Fruit fly (Drosophila melanogaster): Measurements from ENCODE around the gene CG17124.

Gene CG17124

DNA sequence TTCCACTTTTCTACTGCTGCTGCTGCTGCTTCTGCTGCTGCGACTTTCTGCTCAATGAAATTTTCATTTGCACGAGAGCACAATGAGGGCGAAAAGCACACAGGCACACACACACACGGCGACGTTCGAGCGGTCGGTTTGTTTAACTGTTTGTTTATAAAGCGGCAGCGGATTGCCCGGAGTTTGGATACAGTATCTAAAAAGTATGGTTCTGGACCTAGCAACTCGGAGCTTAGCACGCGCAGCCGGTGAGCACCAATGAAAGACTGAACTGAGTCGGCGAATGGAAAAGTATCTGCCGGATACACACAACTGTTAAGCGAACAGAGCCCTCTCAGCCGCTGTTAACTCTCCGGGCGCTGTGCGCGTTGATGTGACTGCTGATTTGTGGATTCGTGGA lies at the start of gene CG17124:
Gene CG17124, minus strand, starts transcription at position 277 of the 400 bp plus-strand sequence.
- no peak for TF ChIP-seq noc (tag; optimal IDR thresholded peaks at IDR 0.05)

dm6 chr2L:10801951-10802780 lies 46.0 kb upstream of the CG17124 start:
- TF ChIP-seq noc (tag; optimal IDR thresholded peaks at IDR 0.05): no peak

DNA sequence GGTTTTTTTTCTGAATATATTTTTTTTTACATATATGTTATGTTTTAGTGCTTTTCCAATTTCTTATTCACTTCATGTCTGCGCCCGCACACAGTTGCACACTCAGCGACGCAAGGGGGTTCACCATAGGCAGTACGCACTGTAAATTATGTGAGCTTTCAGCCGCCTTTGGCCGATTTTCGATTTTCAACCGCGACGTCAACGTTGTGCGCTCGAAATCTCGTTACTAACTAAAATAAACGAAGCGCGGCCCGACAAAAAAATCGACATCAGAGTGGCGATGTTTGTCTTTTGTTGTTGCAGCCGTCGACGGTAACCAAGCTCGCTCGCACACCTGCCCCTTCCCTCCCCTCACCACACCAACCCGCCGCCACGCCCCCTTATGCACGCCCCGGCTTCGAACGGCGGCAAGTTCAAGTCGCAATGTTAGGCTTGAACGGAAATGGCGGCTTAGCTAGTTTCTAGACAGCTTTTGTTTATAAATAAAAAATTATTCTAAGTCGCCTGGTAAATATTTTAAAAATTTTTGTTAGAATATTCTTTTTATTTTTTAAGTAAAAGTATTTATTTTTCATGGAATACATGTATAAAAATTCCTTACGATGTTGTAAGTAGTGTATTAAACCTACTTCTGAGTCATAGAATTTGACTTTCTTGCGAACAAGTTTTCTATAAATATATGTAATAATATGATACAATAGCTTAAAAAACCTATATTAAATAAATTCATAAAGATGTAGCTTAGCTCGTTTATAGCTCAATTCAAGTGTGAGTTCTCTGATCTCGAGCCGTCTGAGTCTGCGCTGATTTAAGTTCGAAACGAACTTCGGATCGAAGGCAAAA lies 45.0 kb upstream of the CG17124 start, which contains the start of gene CG31869:
Gene CG31869, minus strand, starts transcription at position 233 of the 843 bp plus-strand sequence.
- no peak for TF ChIP-seq noc (tag; optimal IDR thresholded peaks at IDR 0.05)

DNA sequence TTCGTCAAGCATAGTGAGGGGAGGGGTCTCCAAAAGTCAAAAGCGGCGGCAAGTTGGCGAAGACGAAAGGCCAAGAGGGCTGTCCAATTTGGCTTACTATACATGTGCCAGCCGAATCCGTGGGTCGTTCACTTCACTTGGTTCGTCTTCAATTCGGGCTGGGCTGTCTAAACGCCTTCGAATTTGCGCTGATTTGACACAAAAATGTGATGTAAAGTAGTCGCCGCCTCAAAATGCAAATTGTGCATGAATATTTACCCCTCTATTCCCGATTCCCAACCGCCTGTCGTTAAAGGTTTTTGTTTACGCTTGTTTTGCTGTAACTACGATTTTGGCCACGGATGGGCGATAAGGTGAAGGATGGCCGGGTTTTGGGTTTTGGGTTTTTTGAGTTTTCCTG lies 39.6 kb upstream of the CG17124 start:
- TF ChIP-seq noc (tag; optimal IDR thresholded peaks at IDR 0.05): no peak

DNA sequence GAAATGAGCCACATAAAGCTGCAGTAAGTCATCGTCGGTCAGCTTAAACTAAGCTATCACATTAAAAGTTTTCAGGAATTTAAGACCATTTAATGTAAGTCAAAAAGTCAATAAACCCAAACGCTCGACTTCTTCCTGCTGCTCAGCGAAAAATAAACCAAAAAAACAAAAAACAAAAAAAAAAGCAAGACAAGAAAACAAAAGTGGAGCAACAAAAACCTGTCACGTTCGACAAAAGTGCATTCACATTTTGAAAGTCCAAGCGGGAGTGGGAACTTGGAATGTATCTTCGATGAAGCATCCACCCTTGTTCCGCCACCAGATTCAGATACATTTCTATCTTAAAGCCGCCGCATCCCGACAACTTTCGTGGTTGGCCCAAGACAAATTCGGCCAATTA lies 37.9 kb upstream of the CG17124 start:
- no peak for TF ChIP-seq noc (tag; optimal IDR thresholded peaks at IDR 0.05)

DNA sequence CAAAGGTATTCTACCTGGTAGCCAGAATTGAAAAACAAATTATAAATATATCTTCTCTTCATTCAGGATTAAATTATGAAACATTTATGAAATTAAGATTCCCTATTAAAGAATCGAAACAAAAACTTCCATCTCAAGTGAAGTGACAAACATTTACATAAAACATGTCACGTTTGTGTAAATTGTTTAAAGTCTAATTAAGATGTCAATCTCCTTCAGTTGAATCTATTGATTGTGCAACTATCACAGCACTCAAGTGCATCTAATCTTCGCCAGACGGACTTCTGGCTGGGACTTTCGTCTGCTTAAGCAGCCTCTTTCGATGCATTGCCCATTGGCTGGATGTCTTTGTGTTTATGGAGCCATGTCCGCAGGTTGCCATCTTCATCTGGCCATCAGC lies 35.9 kb upstream of the CG17124 start:
- no peak for TF ChIP-seq noc (tag; optimal IDR thresholded peaks at IDR 0.05)

dm6 chr2L:10791343-10791742 lies 35.2 kb upstream of the CG17124 start:
- no peak for TF ChIP-seq noc (tag; optimal IDR thresholded peaks at IDR 0.05)

DNA sequence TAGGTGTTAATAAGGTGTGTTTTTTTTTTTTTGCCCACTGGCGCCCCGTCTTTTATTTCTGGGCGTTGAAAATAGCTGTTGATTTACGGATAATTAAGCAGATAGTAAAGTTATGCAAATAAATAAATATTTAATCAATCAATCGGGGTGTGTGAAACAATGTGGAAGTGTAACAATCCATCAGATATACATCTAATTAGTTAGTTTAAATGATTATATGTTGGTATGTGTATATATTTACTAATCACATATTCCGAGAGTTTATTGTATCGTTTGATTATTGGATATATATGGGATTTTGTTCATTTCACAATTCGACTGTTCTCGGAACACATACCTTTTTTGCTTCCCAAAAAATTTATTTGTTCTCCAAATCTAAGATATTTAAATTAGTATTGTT lies 33.8 kb upstream of the CG17124 start, which contains the start of gene CG31870:
Gene CG31870, plus strand, starts transcription at position 301 of the 400 bp plus-strand sequence.
- no peak for TF ChIP-seq noc (tag; optimal IDR thresholded peaks at IDR 0.05)

DNA sequence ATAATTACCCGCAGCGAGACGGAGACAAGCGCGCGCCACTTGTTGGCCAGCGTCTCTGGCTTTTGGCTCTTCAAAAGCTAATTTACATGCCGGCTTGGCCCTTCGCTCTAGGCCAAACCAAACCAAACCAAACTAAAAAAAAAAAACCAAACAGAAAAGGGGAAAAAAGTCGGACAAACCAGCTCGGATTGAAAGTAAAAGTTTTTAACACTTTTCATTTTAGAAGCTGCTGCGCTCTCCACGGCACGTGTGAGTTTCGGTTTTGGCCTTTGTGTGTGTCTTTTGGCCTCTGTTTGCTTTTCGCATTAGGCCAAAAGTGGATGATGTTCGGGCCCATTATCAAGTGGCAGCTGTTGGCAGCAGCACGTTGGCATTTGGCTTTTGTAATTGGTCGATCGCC lies 25.1 kb upstream of the CG17124 start:
- TF ChIP-seq noc (tag; optimal IDR thresholded peaks at IDR 0.05): no peak

- no peak for TF ChIP-seq noc (tag; optimal IDR thresholded peaks at IDR 0.05)
Measured at dm6 chr2L:10774041-10774440, 17.9 kb upstream of the CG17124 start.

DNA sequence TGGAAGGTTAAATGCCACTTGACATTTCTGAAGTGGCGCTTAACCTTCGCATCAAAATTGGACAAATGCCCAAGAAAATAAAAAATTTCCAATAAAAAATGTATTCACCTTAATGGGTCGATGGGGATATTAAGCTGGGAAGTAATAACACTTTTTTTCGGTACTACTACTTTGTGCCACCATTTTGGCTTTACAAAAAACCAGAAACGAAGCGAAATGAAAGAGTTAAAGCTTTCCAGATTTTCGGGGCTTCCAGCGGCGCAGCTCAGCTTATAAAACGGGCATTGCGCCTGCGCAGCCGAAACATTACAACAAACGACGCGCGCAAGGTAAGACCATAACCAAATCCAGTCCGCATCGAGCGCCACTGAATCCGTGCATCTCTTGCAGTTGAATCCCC lies 14.4 kb upstream of the CG17124 start, which contains the start of gene CG17127:
Gene CG17127, plus strand, starts transcription at position 301 of the 400 bp plus-strand sequence.
- no peak for TF ChIP-seq noc (tag; optimal IDR thresholded peaks at IDR 0.05)

dm6 chr2L:10769708-10770107 lies 13.6 kb upstream of the CG17124 start, which contains the start of gene CG6724:
CG6724 (minus strand) TSS chr2L:10769952.
- TF ChIP-seq noc (tag; optimal IDR thresholded peaks at IDR 0.05): no peak

DNA sequence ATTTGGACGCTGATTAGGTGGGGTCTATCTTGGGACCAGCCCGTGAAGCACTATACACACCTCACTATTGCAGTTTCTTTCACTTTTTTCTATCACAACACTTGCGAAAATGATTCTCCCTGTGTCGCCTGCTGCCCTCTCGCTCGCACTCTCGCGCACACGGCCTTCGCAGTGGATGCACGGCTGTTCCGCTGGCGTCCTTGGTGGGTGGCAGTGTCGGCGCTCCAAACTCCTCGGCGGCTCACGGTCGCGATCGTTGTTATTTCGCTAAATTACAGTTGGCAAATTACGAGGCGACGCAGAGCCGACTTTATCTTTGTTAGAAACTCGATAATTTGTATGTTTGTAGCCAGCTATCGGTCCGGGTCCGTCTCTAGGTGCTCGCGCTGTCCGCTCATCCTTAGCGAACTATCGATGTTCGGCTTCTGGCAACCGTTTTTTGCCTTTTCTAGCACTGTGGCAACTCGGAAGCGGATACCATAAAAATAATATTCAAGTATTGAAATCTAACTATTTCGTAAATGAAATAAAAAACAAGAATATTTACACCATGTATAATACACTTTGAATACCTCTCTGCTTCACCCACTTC lies 11.6 kb upstream of the CG17124 start, which contains the start of gene Ubc2:
Gene Ubc2, minus strand, starts transcription at position 410 of the 592 bp plus-strand sequence.
- TF ChIP-seq noc (tag; optimal IDR thresholded peaks at IDR 0.05): no peak

DNA sequence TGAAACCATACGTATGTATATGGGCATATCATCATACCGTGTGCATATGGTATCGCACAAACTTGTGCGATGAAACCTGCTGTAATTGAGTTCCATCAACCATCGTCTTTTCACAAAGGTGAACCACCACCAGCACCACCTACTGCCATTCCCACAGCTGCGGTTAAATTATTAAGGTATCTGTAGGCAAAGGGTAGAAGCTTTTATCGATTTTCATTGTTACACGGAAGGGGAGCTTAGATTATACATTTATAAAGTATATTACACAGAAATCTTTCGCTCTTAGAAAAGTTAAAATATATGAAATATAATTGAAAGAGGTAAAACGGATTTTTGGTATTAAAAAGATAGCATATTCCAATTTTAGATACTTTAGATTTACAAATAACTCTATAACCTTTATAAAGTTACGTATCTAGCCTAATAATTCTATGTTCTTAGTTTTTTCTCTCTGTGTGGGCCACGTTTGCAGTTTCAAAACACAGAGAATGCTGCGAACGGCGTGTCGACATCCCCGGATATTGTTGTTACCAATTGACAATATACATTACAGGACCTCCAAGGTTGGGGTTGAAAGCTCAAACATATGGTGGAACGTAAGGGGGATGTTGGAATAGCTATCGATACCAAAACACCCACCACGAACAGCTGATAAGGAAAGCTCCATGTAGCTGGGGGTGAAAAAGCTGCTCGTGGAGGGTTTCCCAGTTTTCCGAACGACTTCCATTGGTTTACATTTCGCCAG lies 4.5 kb upstream of the CG17124 start, which contains the start of gene CG6495:
Gene CG6495, plus strand, starts transcription at position 695 of the 745 bp plus-strand sequence.
- no peak for TF ChIP-seq noc (tag; optimal IDR thresholded peaks at IDR 0.05)

dm6 chr2L:10759624-10760023 lies 3.5 kb upstream of the CG17124 start:
- TF ChIP-seq noc (tag; optimal IDR thresholded peaks at IDR 0.05): no peak
